Worm (Caenorhabditis elegans) whole organism, L4 larva: ENCODE measurements around the gene T25B6.6.

Experiments
- F37D6.2 ChIP-seq: sonication (generic microtip); optimal IDR thresholded peaks from 2 replicates; lab custom pipeline; 2016; ENCODE audit warnings: mild to moderate bottlenecking, missing genetic modification characterization, missing compliant biosample characterization
- F44E2.7 ChIP-seq: fragments of 200-800 bp; sonication (Bioruptor generic); IDR thresholded peaks from 2 replicates; pipeline ENCODE4 v2.1.2; 2022; ENCODE audit warnings: missing genetic modification characterization, missing compliant biosample characterization
- aha-1 ChIP-seq: fragments of 150-350 bp; peaks from one replicate; lab custom pipeline; 2014; ENCODE audit warnings: missing biosample characterization, missing genetic modification characterization
- aly-2 ChIP-seq: sonication (generic microtip); optimal IDR thresholded peaks from 2 replicates; lab custom pipeline; 2018; ENCODE audit warnings: missing biosample characterization, missing genetic modification characterization
- ceh-82 ChIP-seq: sonication (generic microtip); optimal IDR thresholded peaks from 2 replicates; lab custom pipeline; 2017; ENCODE audit warnings: missing biosample characterization, missing genetic modification characterization
- egl-27 ChIP-seq: sonication (generic microtip); optimal IDR thresholded peaks from 3 replicates; lab custom pipeline; 2017; ENCODE audit warnings: missing biosample characterization, missing genetic modification reagents, missing genetic modification characterization
- fkh-10 ChIP-seq: fragments of 150-350 bp; optimal IDR thresholded peaks from 2 replicates; lab custom pipeline; 2014; ENCODE audit warnings: missing biosample characterization, missing genetic modification reagents, missing genetic modification characterization
- lin-13 ChIP-seq: fragments of 150-350 bp; optimal IDR thresholded peaks from 2 replicates; lab custom pipeline; 2014; ENCODE audit warnings: missing biosample characterization, missing genetic modification reagents, missing genetic modification characterization
- mep-1 ChIP-seq: fragments of 150-350 bp; sonication (generic microtip); optimal IDR thresholded peaks from 3 replicates; lab custom pipeline; 2014; ENCODE audit warnings: missing biosample characterization, missing genetic modification characterization
- nhr-11 ChIP-seq: fragments of 150-350 bp; optimal IDR thresholded peaks from 2 replicates; lab custom pipeline; 2014; ENCODE audit warnings: missing biosample characterization, missing genetic modification characterization
- nhr-25 ChIP-seq: sonication (generic microtip); optimal IDR thresholded peaks from 2 replicates; lab custom pipeline; 2017; ENCODE audit warnings: missing genetic modification characterization, mild to moderate bottlenecking, missing compliant biosample characterization, antibody characterized with exemption, moderate library complexity, borderline replicate concordance; ENCODE audit not compliant: insufficient read depth
- nhr-76 ChIP-seq: fragments of 150-350 bp; optimal IDR thresholded peaks from 2 replicates; lab custom pipeline; 2014; ENCODE audit warnings: missing biosample characterization, missing genetic modification characterization
- snpc-1.2 ChIP-seq: fragments of 200-800 bp; sonication (Bioruptor generic); IDR thresholded peaks from 2 replicates; pipeline ENCODE4 v1.3.6; 2022; ENCODE audit warnings: missing genetic modification reagents, missing genetic modification characterization, missing compliant biosample characterization

DNA sequence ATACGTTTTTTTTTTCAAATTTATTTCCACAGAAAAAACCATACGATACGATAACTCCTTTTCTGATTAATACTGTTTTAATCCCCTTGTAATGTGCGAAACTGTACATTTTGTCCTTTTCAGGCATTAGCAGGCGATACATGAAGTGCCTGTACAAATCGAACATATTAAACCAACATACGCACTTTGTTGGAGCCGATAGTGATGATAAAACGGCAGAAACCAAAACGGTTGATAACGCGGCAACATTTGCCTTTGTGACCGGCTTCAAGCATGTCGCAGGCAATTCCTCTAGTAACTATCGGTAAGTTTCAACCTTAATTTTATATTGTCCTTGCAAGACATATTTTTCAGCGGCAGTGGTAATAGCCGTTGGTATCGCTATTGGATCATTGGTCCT is 11.6 kb upstream of the T25B6.6 start, which contains the start of gene nep-22:
- TF ChIP-seq aha-1 (tag; lab: Kevin White, UChicago): no peak
- TF ChIP-seq aly-2 (tag; lab: Kevin White, UChicago): no peak
- no peak for TF ChIP-seq egl-27 (tag; lab: Kevin White, UChicago)
- no peak for TF ChIP-seq mep-1 (tag; lab: Kevin White, UChicago)
- no peak for TF ChIP-seq lin-13
- no peak for TF ChIP-seq fkh-10 (GFP tag; lab: Kevin White, UChicago)
- TF ChIP-seq nhr-11 (tag; lab: Kevin White, UChicago): no peak
- TF ChIP-seq F37D6.2: no peak
- no peak for TF ChIP-seq snpc-1.2 (GFP tag; lab: Robert Waterston, UW)
- no peak for TF ChIP-seq nhr-25 (tag; lab: Kevin White, UChicago)
- no peak for TF ChIP-seq nhr-76 (tag; lab: Kevin White, UChicago)
- TF ChIP-seq F44E2.7: no peak
- no peak for TF ChIP-seq ceh-82
